Worm (Caenorhabditis elegans) whole organism, L2 larva: ENCODE data around the gene srr-4.

Experiments used
- ZK546.5 ChIP-seq: sonication (generic microtip); optimal IDR thresholded peaks from 2 replicates; lab custom pipeline; 2017; ENCODE audit warnings: missing biosample characterization, missing genetic modification characterization
- aly-2 ChIP-seq: fragments of 150-350 bp; optimal IDR thresholded peaks from 2 replicates; lab custom pipeline; 2014; ENCODE audit warnings: missing biosample characterization, missing genetic modification characterization
- dmd-4 ChIP-seq: sonication (generic microtip); optimal IDR thresholded peaks from 2 replicates; lab custom pipeline; 2017; ENCODE audit warnings: missing biosample characterization, missing genetic modification characterization
- fos-1 ChIP-seq: fragments of 150-350 bp; optimal IDR thresholded peaks from 2 replicates; lab custom pipeline; 2014; ENCODE audit warnings: missing biosample characterization, missing genetic modification characterization
- lin-39 ChIP-seq: fragments of 150-350 bp; optimal IDR thresholded peaks from 2 replicates; lab custom pipeline; 2014; ENCODE audit warnings: missing biosample characterization, missing genetic modification reagents, missing genetic modification characterization
- nhr-12 ChIP-seq: fragments of 150-350 bp; optimal IDR thresholded peaks from 2 replicates; lab custom pipeline; 2014; ENCODE audit warnings: missing biosample characterization, missing genetic modification characterization
- nhr-237 ChIP-seq: fragments of 150-350 bp; optimal IDR thresholded peaks from 2 replicates; lab custom pipeline; 2014; ENCODE audit warnings: missing biosample characterization, missing genetic modification characterization
- sma-9 ChIP-seq, 2 experiments: fragments of 150-350 bp in 1 of 2; sonication (generic microtip) in 1 of 2; optimal IDR thresholded peaks; 2 replicates each; lab custom pipeline; 2014 to 2016; ENCODE audit warnings: missing genetic modification characterization in 2 of 2, mild to moderate bottlenecking in 1 of 2, missing biosample characterization in 1 of 2, missing compliant biosample characterization in 1 of 2, missing genetic modification reagents in 1 of 2, moderate library complexity in 1 of 2
- snpc-4 ChIP-seq: fragments of 150-350 bp; optimal IDR thresholded peaks from 2 replicates; lab custom pipeline; 2014; ENCODE audit warnings: missing biosample characterization, missing genetic modification characterization
- unc-39 ChIP-seq: fragments of 150-350 bp; optimal IDR thresholded peaks from 2 replicates; lab custom pipeline; 2014; ENCODE audit warnings: missing biosample characterization, missing genetic modification characterization
- ztf-11 ChIP-seq: sonication (generic microtip); optimal IDR thresholded peaks from 2 replicates; lab custom pipeline; 2017; ENCODE audit warnings: missing biosample characterization, missing genetic modification characterization

DNA sequence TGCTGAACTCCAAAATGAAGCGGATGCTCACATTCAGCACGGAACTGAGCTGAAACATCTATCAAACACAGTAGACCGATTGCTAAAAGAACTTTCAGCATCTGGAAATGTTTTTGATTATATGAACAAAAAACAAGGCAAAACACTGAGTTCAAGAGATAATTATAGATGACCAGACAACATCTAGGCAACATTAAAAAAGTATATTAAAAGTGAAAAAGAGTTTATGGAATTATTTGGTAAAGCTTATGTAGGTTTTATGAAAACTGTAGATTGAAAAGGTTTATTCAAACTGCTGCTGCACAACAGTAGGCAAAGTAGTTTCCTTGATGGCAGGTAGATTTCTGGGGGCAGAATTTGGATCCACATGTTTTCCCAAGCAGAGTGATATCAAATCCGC, 17.3 kb downstream of the srr-4 start, which contains the start of gene K11D12.7:
- TF ChIP-seq nhr-237 (tag; lab: Kevin White, UChicago): no peak
- no peak for TF ChIP-seq dmd-4 (tag; lab: Kevin White, UChicago)
- TF ChIP-seq ZK546.5 (tag; lab: Kevin White, UChicago): no peak
- TF ChIP-seq unc-39 (tag; lab: Kevin White, UChicago): no peak
- TF ChIP-seq nhr-12 (tag; lab: Kevin White, UChicago): no peak
- no peak for TF ChIP-seq snpc-4 (tag; lab: Kevin White, UChicago)
- no peak for TF ChIP-seq lin-39 (tag; lab: Kevin White, UChicago)
- TF ChIP-seq ztf-11 (tag; lab: Kevin White, UChicago): no peak
- TF ChIP-seq fos-1 (tag; lab: Kevin White, UChicago): no peak
- TF ChIP-seq aly-2 (tag; lab: Kevin White, UChicago): no peak
- TF ChIP-seq sma-9 (GFP tag; optimal IDR thresholded peaks at IDR 0.05; lab: Kevin White, UChicago): no peak
- no peak for TF ChIP-seq sma-9 (tag; optimal IDR thresholded peaks at IDR 0.05; lab: Kevin White, UChicago)
